Fruit fly (Drosophila melanogaster): ENCODE results near the gene CG31122.

CG31122 gene

DNA sequence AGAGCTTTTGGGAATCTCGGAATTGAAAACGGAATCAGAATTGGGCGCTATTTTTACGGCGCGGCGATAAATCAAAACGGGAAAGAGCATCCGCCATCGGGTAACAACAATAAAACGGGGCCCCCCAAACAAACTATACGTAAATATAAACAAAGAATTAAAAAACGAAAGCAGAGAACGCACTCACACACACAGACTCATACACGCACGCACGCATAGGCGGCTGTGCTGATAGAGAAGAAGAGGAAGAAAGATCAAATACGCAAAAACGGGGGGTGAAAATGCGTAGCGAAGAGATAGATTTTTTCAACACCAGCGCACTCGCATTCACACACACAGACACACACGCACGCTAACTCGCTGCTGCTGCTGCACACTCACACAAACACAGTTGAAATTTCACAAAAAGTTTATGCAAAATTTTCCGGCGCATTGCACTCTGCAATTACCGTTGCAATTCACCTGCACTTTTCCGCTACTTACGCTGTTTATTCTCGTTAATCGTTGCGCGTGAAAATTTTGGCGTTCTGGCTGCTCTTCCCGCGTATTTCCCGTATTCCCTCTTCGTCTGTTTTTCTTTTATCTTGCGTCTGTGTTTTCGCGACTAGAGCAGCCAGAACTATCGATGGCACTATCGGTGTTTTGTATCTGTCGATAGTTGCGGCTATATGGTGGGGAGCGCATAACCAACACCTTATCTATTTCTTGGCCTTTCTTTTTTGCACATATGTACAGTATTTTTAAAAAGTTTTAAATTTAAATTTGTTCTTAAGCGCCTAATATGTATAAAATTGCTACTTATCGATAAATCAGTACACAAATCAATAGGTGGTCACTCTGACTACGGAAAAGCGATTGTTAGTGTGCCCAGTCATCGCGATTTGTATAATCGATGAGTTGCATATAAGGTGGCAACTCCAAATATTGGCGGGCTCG is at the start of gene CG31122:
TSS of gene CG31122 (minus strand) at position 596 of the 936 bp plus-strand sequence.
- TF ChIP-seq CG6276 (GFP tag; optimal IDR thresholded peaks at IDR 0.05), result no peak
- TF ChIP-seq CG34406 (GFP tag; optimal IDR thresholded peaks at IDR 0.05), result peak; percentile 9
- TF ChIP-seq fkh (GFP tag; optimal IDR thresholded peaks at IDR 0.05), result peak; percentile 91
- TF ChIP-seq CG11294 (GFP tag; IDR thresholded peaks at IDR 0.05), result no peak
- peak; percentile 19 for TF ChIP-seq CG1621 (tag; optimal IDR thresholded peaks at IDR 0.05)
- TF ChIP-seq CG31627 (GFP tag; optimal IDR thresholded peaks at IDR 0.05), result peak; percentile 56
- TF ChIP-seq salr (GFP tag; optimal IDR thresholded peaks at IDR 0.05), result peak in 1 of 2 experiments; percentile 20
- no peak for TF ChIP-seq Sox102F (GFP tag; optimal IDR thresholded peaks at IDR 0.05)
- TF ChIP-seq net (GFP tag; optimal IDR thresholded peaks at IDR 0.05), result no peak
- TF ChIP-seq CG10669 (GFP tag; optimal IDR thresholded peaks at IDR 0.05), result no peak
- peak; percentile 82 for TF ChIP-seq Eip78C (GFP tag)
- TF ChIP-seq Blimp-1 (GFP tag; optimal IDR thresholded peaks at IDR 0.05), result no peak
- peak; percentile 37 for TF ChIP-seq Eip75B (GFP tag; optimal IDR thresholded peaks at IDR 0.05)
- TF ChIP-seq cyc (GFP tag; optimal IDR thresholded peaks at IDR 0.05), result peak; percentile 31
- peak; percentile 19 for TF ChIP-seq dac (GFP tag; optimal IDR thresholded peaks at IDR 0.05)
- no peak for TF ChIP-seq svp (GFP tag)
- TF ChIP-seq CG3919 (GFP tag; optimal IDR thresholded peaks at IDR 0.05), result peak; percentile 54
- TF ChIP-seq CG3032 (tag; optimal IDR thresholded peaks at IDR 0.05), result no peak
- TF ChIP-seq Sox14 (GFP tag; optimal IDR thresholded peaks at IDR 0.05), result peak; percentile 47
- no peak for TF ChIP-seq fd85E (GFP tag; optimal IDR thresholded peaks at IDR 0.05)
- TF ChIP-seq spab (GFP tag; optimal IDR thresholded peaks at IDR 0.05), result no peak
- TF ChIP-seq Hr4 (GFP tag; optimal IDR thresholded peaks at IDR 0.05), result peak; percentile 12
- TF ChIP-seq CG10631 (GFP tag; optimal IDR thresholded peaks at IDR 0.05), result no peak
- peak; percentile 43 for TF ChIP-seq CG15336 (GFP tag; IDR thresholded peaks at IDR 0.05)
- TF ChIP-seq CG6854 (GFP tag; optimal IDR thresholded peaks at IDR 0.05), result no peak
- peak; percentile 22; the same call in 1 of the 3 replicates for TF ChIP-seq CG6163 (GFP tag; IDR thresholded peaks at IDR 0.05)
- no peak for TF ChIP-seq topi (GFP tag; optimal IDR thresholded peaks at IDR 0.05)
- TF ChIP-seq dsx (GFP tag; optimal IDR thresholded peaks at IDR 0.05; ENCODE audit: poor library complexity, severe bottlenecking), result peak; percentile 20
- TF ChIP-seq Hr39 (GFP tag; optimal IDR thresholded peaks at IDR 0.05), result peak; percentile 39
- peak; percentile 37 for TF ChIP-seq lz (GFP tag; optimal IDR thresholded peaks at IDR 0.05)
- no peak for TF ChIP-seq CG32006 (GFP tag; optimal IDR thresholded peaks at IDR 0.05)
- peak; percentile 47 for TF ChIP-seq Lpt (GFP tag; optimal IDR thresholded peaks at IDR 0.05)

DNA sequence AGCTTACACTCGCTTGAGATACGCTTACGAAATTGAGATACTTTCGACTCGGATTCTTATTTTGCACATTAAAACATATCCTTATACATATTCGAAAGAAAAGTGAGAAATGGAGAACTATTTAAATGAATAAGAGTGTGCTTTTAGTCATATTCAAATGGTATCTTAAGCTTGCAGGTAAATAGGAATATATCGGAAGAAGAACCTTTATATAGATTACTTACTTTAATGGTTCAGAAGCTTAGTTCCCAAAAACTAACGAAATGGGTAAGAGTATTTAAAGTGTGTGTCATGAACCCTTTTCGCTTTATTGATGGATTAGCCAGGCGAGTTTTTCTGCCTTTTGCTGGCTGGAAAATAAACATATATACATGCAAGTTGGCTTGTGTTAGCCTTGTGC is 46.2 kb upstream of the CG31122 start:
- TF ChIP-seq CG10631 (GFP tag; optimal IDR thresholded peaks at IDR 0.05), result peak; percentile 5
- TF ChIP-seq vri (GFP tag; optimal IDR thresholded peaks at IDR 0.05), result no peak
- TF ChIP-seq Sox15 (GFP tag; optimal IDR thresholded peaks at IDR 0.05), result no peak
- TF ChIP-seq CG8119 (GFP tag; IDR thresholded peaks at IDR 0.05), result peak; percentile 42; the same call in 1 of the 3 replicates
- TF ChIP-seq salr (GFP tag; optimal IDR thresholded peaks at IDR 0.05), result peak in 1 of 2 experiments; percentile 41
- TF ChIP-seq Hr38 (GFP tag; optimal IDR thresholded peaks at IDR 0.05), result no peak
- peak; percentile 2 for TF ChIP-seq Met (GFP tag; optimal IDR thresholded peaks at IDR 0.05)
- peak; percentile 16 for TF ChIP-seq lz (GFP tag; optimal IDR thresholded peaks at IDR 0.05)
- no peak for TF ChIP-seq CG1621 (tag; optimal IDR thresholded peaks at IDR 0.05)
- peak; percentile 28; the same call in 1 of the 2 replicates for TF ChIP-seq CG15336 (GFP tag; IDR thresholded peaks at IDR 0.05)
- peak; percentile 4 for TF ChIP-seq Sox14 (GFP tag; optimal IDR thresholded peaks at IDR 0.05)
- TF ChIP-seq CG3032 (tag; optimal IDR thresholded peaks at IDR 0.05), result peak; percentile 23
- peak; percentile 20 for TF ChIP-seq Ets96B (tag; optimal IDR thresholded peaks at IDR 0.05)
- TF ChIP-seq CG6163 (GFP tag; IDR thresholded peaks at IDR 0.05), result peak; percentile 21; the same call in 1 of the 3 replicates
- no peak for TF ChIP-seq fd85E (GFP tag; optimal IDR thresholded peaks at IDR 0.05)
- peak; percentile 5 for TF ChIP-seq Smox (GFP tag; optimal IDR thresholded peaks at IDR 0.05)
- TF ChIP-seq OdsH (GFP tag; optimal IDR thresholded peaks at IDR 0.05), result peak; percentile 12
- TF ChIP-seq esn (GFP tag; optimal IDR thresholded peaks at IDR 0.05), result peak; percentile 22
- peak; percentile 7 for TF ChIP-seq Eip75B (GFP tag; optimal IDR thresholded peaks at IDR 0.05)
- peak; percentile 73 for TF ChIP-seq Eip78C (GFP tag)
- TF ChIP-seq CG10669 (GFP tag; optimal IDR thresholded peaks at IDR 0.05), result peak; percentile 23
- TF ChIP-seq achi (GFP tag; optimal IDR thresholded peaks at IDR 0.05), result peak; percentile 28
- TF ChIP-seq ss (GFP tag; optimal IDR thresholded peaks at IDR 0.05), result peak in 1 of 2 experiments; percentile 7
- no peak for TF ChIP-seq CG8632 (GFP tag; optimal IDR thresholded peaks at IDR 0.05)
- peak; percentile 36 for TF ChIP-seq CG32006 (GFP tag; optimal IDR thresholded peaks at IDR 0.05)
- peak; percentile 32 for TF ChIP-seq acj6 (GFP tag; optimal IDR thresholded peaks at IDR 0.05)
- peak; percentile 3 for TF ChIP-seq pdm3 (GFP tag; optimal IDR thresholded peaks at IDR 0.05)
- TF ChIP-seq cyc (GFP tag; optimal IDR thresholded peaks at IDR 0.05), result no peak
- peak; percentile 17 for TF ChIP-seq Hr4 (GFP tag; optimal IDR thresholded peaks at IDR 0.05)
- peak; percentile 17 for TF ChIP-seq Lpt (GFP tag; optimal IDR thresholded peaks at IDR 0.05)

All from whole organism, prepupa.